Fruit fly (Drosophila melanogaster) whole organism, wandering third instar larva: ENCODE results near the gene Apoltp.

Source experiments
- Abd-B ChIP-seq: fragments of >200 bp; optimal IDR thresholded peaks from 2 replicates; lab custom pipeline; 2017; ENCODE audit warnings: missing biosample characterization, missing genetic modification characterization
- CG9705 ChIP-seq: fragments of 200-800 bp; sonication (Bioruptor generic); optimal IDR thresholded peaks from 2 replicates; lab custom pipeline; 2018; ENCODE audit warnings: missing biosample characterization, mild to moderate bottlenecking, missing genetic modification characterization
- CrebA ChIP-seq: fragments of 200-800 bp; sonication (Bioruptor generic); optimal IDR thresholded peaks from 2 replicates; lab custom pipeline; 2016; ENCODE audit warnings: missing biosample characterization, mild to moderate bottlenecking, missing genetic modification characterization, borderline replicate concordance
- Dfd ChIP-seq: fragments of >200 bp; optimal IDR thresholded peaks from 2 replicates; lab custom pipeline; 2017; ENCODE audit warnings: missing biosample characterization, missing genetic modification characterization
- GATAd ChIP-seq: sonication (Bioruptor generic); optimal IDR thresholded peaks from 2 replicates; lab custom pipeline; 2016; ENCODE audit warnings: missing biosample characterization, missing genetic modification characterization
- HLH106 ChIP-seq: fragments of 200-800 bp; optimal IDR thresholded peaks from 3 replicates; lab custom pipeline; 2019; ENCODE audit warnings: missing biosample characterization, mild to moderate bottlenecking, missing genetic modification characterization, moderate library complexity
- Hnf4 ChIP-seq: fragments of 200-800 bp; sonication (Bioruptor generic); optimal IDR thresholded peaks from 2 replicates; lab custom pipeline; 2016; ENCODE audit warnings: missing biosample characterization, mild to moderate bottlenecking, missing genetic modification characterization
- Hr78 ChIP-seq: fragments of >200 bp; optimal IDR thresholded peaks from 2 replicates; lab custom pipeline; 2017; ENCODE audit warnings: missing biosample characterization, missing genetic modification characterization
- Hr83 ChIP-seq: fragments of 200-300 bp; sonication (Bioruptor generic); optimal IDR thresholded peaks from 2 replicates; lab custom pipeline; 2016; ENCODE audit warnings: missing biosample characterization, mild to moderate bottlenecking, missing genetic modification characterization, moderate library complexity; ENCODE audit not compliant: poor library complexity, severe bottlenecking
- Jra ChIP-seq: sonication (Bioruptor generic); optimal IDR thresholded peaks from 2 replicates; lab custom pipeline; 2016; ENCODE audit warnings: missing biosample characterization, missing genetic modification characterization
- Mio ChIP-seq: sonication (Bioruptor generic); optimal IDR thresholded peaks from 2 replicates; lab custom pipeline; 2016; ENCODE audit warnings: missing biosample characterization, missing genetic modification characterization
- N ChIP-seq: fragments of >200 bp; optimal IDR thresholded peaks from 2 replicates; lab custom pipeline; 2018; ENCODE audit warnings: missing biosample characterization, missing external identifiers, missing genetic modification characterization
- OdsH ChIP-seq: fragments of 200-800 bp; sonication (Bioruptor generic); optimal IDR thresholded peaks from 2 replicates; lab custom pipeline; 2016; ENCODE audit warnings: missing biosample characterization, mild to moderate bottlenecking, missing genetic modification characterization
- Rel ChIP-seq, 2 experiments: fragments of 200-800 bp; sonication (Bioruptor generic) in 1 of 2; optimal IDR thresholded peaks; 2 replicates in 1 of 2; 3 replicates in 1 of 2; lab custom pipeline; 2016 to 2019; ENCODE audit warnings: mild to moderate bottlenecking in 2 of 2, missing biosample characterization in 2 of 2, missing genetic modification characterization in 2 of 2, moderate library complexity in 1 of 2
- Sp1 ChIP-seq: fragments of 200-800 bp; sonication (Bioruptor generic); optimal IDR thresholded peaks from 3 replicates; lab custom pipeline; 2019; ENCODE audit warnings: missing biosample characterization, mild to moderate bottlenecking, missing genetic modification characterization, moderate library complexity
- Vsx2 ChIP-seq: fragments of 200-300, 225-300 bp; sonication (Bioruptor generic); optimal IDR thresholded peaks from 2 replicates; lab custom pipeline; 2018; ENCODE audit warnings: missing biosample characterization, missing genetic modification characterization; ENCODE audit not compliant: partially characterized antibody
- br ChIP-seq: fragments of 200-800 bp; sonication (Bioruptor generic); optimal IDR thresholded peaks from 2 replicates; lab custom pipeline; 2016; ENCODE audit warnings: missing biosample characterization, missing genetic modification characterization
- brk ChIP-seq: fragments of 200-800 bp; sonication (Bioruptor generic); optimal IDR thresholded peaks from 2 replicates; lab custom pipeline; 2016; ENCODE audit warnings: missing biosample characterization, mild to moderate bottlenecking, missing genetic modification characterization
- dsf ChIP-seq: sonication (Bioruptor generic); optimal IDR thresholded peaks from 2 replicates; lab custom pipeline; 2016; ENCODE audit warnings: missing biosample characterization, missing genetic modification characterization, borderline replicate concordance
- ey ChIP-seq: fragments of 200-800 bp; sonication (Bioruptor generic); optimal IDR thresholded peaks from 2 replicates; lab custom pipeline; 2016; ENCODE audit warnings: missing biosample characterization, missing genetic modification characterization
- foxo ChIP-seq, 2 experiments: fragments of 200-800 bp; sonication (Bioruptor generic); optimal IDR thresholded peaks; 2 replicates in 1 of 2; 3 replicates in 1 of 2; lab custom pipeline; 2016 to 2017; ENCODE audit warnings: missing biosample characterization in 2 of 2, missing genetic modification characterization in 2 of 2
- fru ChIP-seq: fragments of 200-800 bp; sonication (Bioruptor generic); optimal IDR thresholded peaks from 3 replicates; lab custom pipeline; 2016; ENCODE audit warnings: missing biosample characterization, mild to moderate bottlenecking, missing genetic modification characterization
- h ChIP-seq: fragments of 200-800 bp; sonication (Bioruptor generic); optimal IDR thresholded peaks from 3 replicates; lab custom pipeline; 2016; ENCODE audit warnings: missing biosample characterization, mild to moderate bottlenecking, missing genetic modification characterization
- jim ChIP-seq: fragments of 175-275, 200-325 bp; sonication (Bioruptor generic); optimal IDR thresholded peaks from 2 replicates; lab custom pipeline; 2016; ENCODE audit warnings: missing biosample characterization, mild to moderate bottlenecking, missing genetic modification characterization
- lola ChIP-seq: fragments of >200 bp; optimal IDR thresholded peaks from 2 replicates; lab custom pipeline; 2017; ENCODE audit warnings: missing biosample characterization, missing genetic modification characterization
- pan ChIP-seq: fragments of >200 bp; optimal IDR thresholded peaks from 2 replicates; lab custom pipeline; 2017
- psq ChIP-seq: fragments of 200-800 bp; sonication (Bioruptor generic); optimal IDR thresholded peaks from 3 replicates; lab custom pipeline; 2017; ENCODE audit warnings: missing biosample characterization, mild to moderate bottlenecking, missing genetic modification characterization, moderate library complexity
- rgr ChIP-seq: fragments of 200-800 bp; sonication (Bioruptor generic); optimal IDR thresholded peaks from 3 replicates; lab custom pipeline; 2016; ENCODE audit warnings: missing biosample characterization, mild to moderate bottlenecking, missing genetic modification characterization
- sage ChIP-seq: fragments of 200-800 bp; sonication (Bioruptor generic); optimal IDR thresholded peaks from 2 replicates; lab custom pipeline; 2016; ENCODE audit warnings: missing biosample characterization, mild to moderate bottlenecking, missing genetic modification characterization
- sv ChIP-seq: fragments of 200-800 bp; sonication (Bioruptor generic); optimal IDR thresholded peaks from 3 replicates; lab custom pipeline; 2016; ENCODE audit warnings: missing biosample characterization, missing genetic modification characterization
- woc ChIP-seq: sonication (Bioruptor generic); optimal IDR thresholded peaks from 2 replicates; lab custom pipeline; 2016; ENCODE audit warnings: missing biosample characterization, mild to moderate bottlenecking, missing genetic modification characterization

The Apoltp gene

dm6 chr2L:9685184-9685583, 51.2 kb downstream of the Apoltp start:
- TF ChIP-seq br (GFP tag; lab: Kevin White, UChicago) (no peak), woc (no peak), sage (GFP tag; lab: Kevin White, UChicago) (no peak), jim (GFP tag; lab: Kevin White, UChicago) (no peak), Mio (GFP tag; lab: Kevin White, UChicago) (no peak), Rel (GFP tag; optimal IDR thresholded peaks at IDR 0.05; lab: Kevin White, UChicago) (no peak), Rel (tag; optimal IDR thresholded peaks at IDR 0.05; lab: Kevin White, UChicago) (no peak), Hnf4 (GFP tag; lab: Kevin White, UChicago) (no peak), Abd-B (GFP tag; lab: Kevin White, UChicago) (no peak), OdsH (GFP tag; lab: Kevin White, UChicago) (no peak), h (GFP tag; lab: Kevin White, UChicago) (no peak), sv (GFP tag; lab: Kevin White, UChicago) (no peak), GATAd (GFP tag; lab: Kevin White, UChicago) (no peak), Hr83 (GFP tag; lab: Kevin White, UChicago) (no peak)

- TF ChIP-seq HLH106 (tag; lab: Kevin White, UChicago) (no peak), N (GFP tag; lab: Kevin White, UChicago) (no peak), GATAd (GFP tag; lab: Kevin White, UChicago) (no peak), CrebA (GFP tag; lab: Kevin White, UChicago) (peak; percentile 9), rgr (GFP tag; lab: Kevin White, UChicago) (no peak), jim (GFP tag; lab: Kevin White, UChicago) (no peak), brk (peak; percentile 4), lola (GFP tag; lab: Kevin White, UChicago) (no peak), Dfd (no peak), ey (GFP tag; lab: Kevin White, UChicago) (no peak), br (GFP tag; lab: Kevin White, UChicago) (peak; percentile 12)
Observed at dm6 chr2L:9685993-9686392, 52.0 kb downstream of the Apoltp start.

DNA sequence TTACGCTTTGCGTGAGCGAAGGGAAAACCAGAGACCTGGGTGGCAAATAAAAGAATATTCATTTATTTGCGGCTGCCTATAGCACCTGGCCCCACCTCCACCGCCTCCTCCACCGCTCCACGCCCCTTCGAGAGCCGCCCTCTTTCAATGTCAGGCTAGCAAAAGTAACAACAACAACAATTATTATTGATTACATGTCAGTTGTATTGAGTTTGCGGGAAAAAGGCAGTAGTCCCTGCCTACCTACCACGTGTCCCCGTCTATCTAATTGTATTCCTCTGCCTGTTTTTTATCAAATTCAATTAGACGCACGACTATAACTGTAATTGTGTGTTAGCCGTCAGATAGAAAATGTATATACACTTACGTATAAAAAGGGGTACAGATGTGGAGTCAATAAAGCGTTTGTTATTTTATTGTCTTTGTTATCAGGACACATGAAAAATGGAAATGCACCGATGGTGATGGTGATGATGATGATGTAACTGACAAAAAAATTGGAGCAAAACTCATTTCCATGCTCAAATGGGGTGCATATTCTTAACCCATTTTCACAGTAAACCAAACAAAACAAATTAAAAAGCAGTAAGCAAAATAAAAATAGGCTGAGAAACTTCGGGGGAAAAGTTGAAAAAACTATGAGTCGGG, 56.7 kb downstream of the Apoltp start:
- TF ChIP-seq rgr (GFP tag; lab: Kevin White, UChicago) (no peak), ey (GFP tag; lab: Kevin White, UChicago) (no peak), Hr78 (GFP tag; lab: Kevin White, UChicago) (no peak), Mio (GFP tag; lab: Kevin White, UChicago) (no peak), foxo (GFP tag; optimal IDR thresholded peaks at IDR 0.05; lab: Kevin White, UChicago) (no peak), HLH106 (tag; lab: Kevin White, UChicago) (no peak), GATAd (GFP tag; lab: Kevin White, UChicago) (no peak), lola (GFP tag; lab: Kevin White, UChicago) (no peak), br (GFP tag; lab: Kevin White, UChicago) (no peak), Jra (GFP tag; lab: Kevin White, UChicago) (no peak), CG9705 (no peak), brk (no peak), psq (GFP tag; lab: Kevin White, UChicago) (no peak), Sp1 (GFP tag; lab: Kevin White, UChicago) (no peak), h (GFP tag; lab: Kevin White, UChicago) (no peak), Hr83 (GFP tag; lab: Kevin White, UChicago) (no peak), Vsx2 (GFP tag; lab: Kevin White, UChicago) (no peak), dsf (GFP tag; lab: Kevin White, UChicago) (no peak), pan (lab: Kevin White, UChicago) (no peak), Abd-B (GFP tag; lab: Kevin White, UChicago) (no peak)

DNA sequence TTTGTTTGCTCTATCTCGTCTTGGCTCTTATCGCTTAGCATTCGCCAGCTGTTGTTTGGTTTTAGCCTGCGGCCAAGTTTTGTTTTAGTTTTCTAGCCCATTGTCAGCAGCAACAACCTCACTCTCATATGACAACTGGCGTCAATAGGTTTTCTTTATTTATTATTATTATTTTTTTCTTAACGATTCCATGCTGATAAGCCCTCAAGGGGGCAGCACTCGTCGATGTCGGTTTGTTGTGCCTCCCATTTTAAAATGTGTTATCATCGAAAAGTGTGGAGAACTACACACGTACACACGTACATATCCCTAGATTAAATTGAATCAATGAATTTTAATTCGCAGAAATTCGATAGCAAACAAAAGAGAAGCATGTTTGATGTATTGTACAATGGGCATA, 57.3 kb downstream of the Apoltp start:
- TF ChIP-seq br (GFP tag; lab: Kevin White, UChicago) = no peak
- no peak for TF ChIP-seq jim (GFP tag; lab: Kevin White, UChicago)
- no peak for TF ChIP-seq pan (lab: Kevin White, UChicago)
- TF ChIP-seq fru (GFP tag; lab: Kevin White, UChicago) = no peak
- no peak for TF ChIP-seq Abd-B (GFP tag; lab: Kevin White, UChicago)
- no peak for TF ChIP-seq rgr (GFP tag; lab: Kevin White, UChicago)
- TF ChIP-seq Jra (GFP tag; lab: Kevin White, UChicago) = no peak
- no peak for TF ChIP-seq CrebA (GFP tag; lab: Kevin White, UChicago)
